Fruit fly (Drosophila melanogaster): ENCODE data around the gene Naa15-16.
A peak's percentile ranks its signal among the peaks of the same experiment; 100 is the strongest.

- TF ChIP-seq CG30431 (GFP tag; optimal IDR thresholded peaks at IDR 0.05) (no peak), wor (GFP tag; IDR thresholded peaks at IDR 0.05) (no peak), CG12104 (GFP tag; optimal IDR thresholded peaks at IDR 0.05) (no peak), CG4617 (GFP tag; optimal IDR thresholded peaks at IDR 0.05; ENCODE audit: borderline replicate concordance) (no peak), CG12744 (GFP tag; optimal IDR thresholded peaks at IDR 0.05) (no peak), Sry-δ (GFP tag; optimal IDR thresholded peaks at IDR 0.05) (no peak), CG13287 (GFP tag; IDR thresholded peaks at IDR 0.05; ENCODE audit: partially characterized antibody) (no peak), unpg (GFP tag; optimal IDR thresholded peaks at IDR 0.05) (no peak), CG34422 (GFP tag; IDR thresholded peaks at IDR 0.05) (peak; percentile 58; the same call in 2 of the 3 replicates), CG8388 (GFP tag; optimal IDR thresholded peaks at IDR 0.05) (no peak), BEAF-32 (GFP tag; optimal IDR thresholded peaks at IDR 0.05) (no peak), jumu (GFP tag; optimal IDR thresholded peaks at IDR 0.05) (no peak)
Measured at dm6 chrX:19480544-19481127, 852 bp downstream of the Naa15-16 start.

Data from whole organism, embryonic.